Fruit fly (Drosophila melanogaster): ENCODE measurements around the gene trp.
A peak's percentile ranks its signal among the peaks of the same experiment; 100 is the strongest.

trp gene

dm6 chr3R:29891183-29891582 lies 28.9 kb downstream of the trp start (continued):
- TF ChIP-seq CG15514 (GFP tag; optimal IDR thresholded peaks at IDR 0.05) (peak; percentile 42), shn (GFP tag; optimal IDR thresholded peaks at IDR 0.05) (peak; percentile 2), eyg (GFP tag; optimal IDR thresholded peaks at IDR 0.05) (peak; percentile 1), C15 (GFP tag; IDR thresholded peaks at IDR 0.05) (peak; percentile 15; the same call in 1 of the 3 replicates), Adf1 (GFP tag; IDR thresholded peaks at IDR 0.05) (no peak), Hey (tag; optimal IDR thresholded peaks at IDR 0.05) (peak; percentile 25), ara (GFP tag; IDR thresholded peaks at IDR 0.05) (no peak), tap (tag; optimal IDR thresholded peaks at IDR 0.05) (no peak), CG2875 (GFP tag; optimal IDR thresholded peaks at IDR 0.05) (peak; percentile 17), CG10543 (GFP tag; optimal IDR thresholded peaks at IDR 0.05) (peak; percentile 6), inv (GFP tag; IDR thresholded peaks at IDR 0.05; ENCODE audit: partially characterized antibody) (no peak), CG14014 (GFP tag; IDR thresholded peaks at IDR 0.05) (peak; percentile 48; the same call in 1 of the 2 replicates), sisA (GFP tag; IDR thresholded peaks at IDR 0.05) (no peak), grn (GFP tag; optimal IDR thresholded peaks at IDR 0.05) (peak; percentile 15)

- TF ChIP-seq CG9727 (GFP tag; optimal IDR thresholded peaks at IDR 0.05) = no peak
- 0 out of 3 replicates have a peak, but pooled peaks have one; percentile 10 for TF ChIP-seq CG34224 (GFP tag; IDR thresholded peaks at IDR 0.05; ENCODE audit: partially characterized antibody)
- TF ChIP-seq CG10321 (GFP tag; IDR thresholded peaks at IDR 0.05) = no peak
- TF ChIP-seq Usf (GFP tag; optimal IDR thresholded peaks at IDR 0.05) = no peak
- no peak for TF ChIP-seq CG32772 (GFP tag; IDR thresholded peaks at IDR 0.05)
- peak; percentile 92; the same call in 3 of the 4 replicates for TF ChIP-seq chinmo (GFP tag; IDR thresholded peaks at IDR 0.05; ENCODE audit: partially characterized antibody)
- no peak for TF ChIP-seq CG17829 (tag; optimal IDR thresholded peaks at IDR 0.05)
- no peak for TF ChIP-seq CG5245 (GFP tag; optimal IDR thresholded peaks at IDR 0.05)
- TF ChIP-seq Side (GFP tag; optimal IDR thresholded peaks at IDR 0.05) = no peak
- no peak for TF ChIP-seq CG12071 (GFP tag; optimal IDR thresholded peaks at IDR 0.05)
Measured at dm6 chr3R:29880306-29880705, 39.8 kb downstream of the trp start.

dm6 chr3R:29876733-29877193 lies 43.3 kb downstream of the trp start, which contains the start of gene CG31038:
TSS of gene CG31038 (plus strand) at chr3R:29877059.
- no peak for TF ChIP-seq da (GFP tag; optimal IDR thresholded peaks at IDR 0.05)
- TF ChIP-seq CG13624 (GFP tag; optimal IDR thresholded peaks at IDR 0.05) = no peak
- TF ChIP-seq B-H2 (GFP tag; optimal IDR thresholded peaks at IDR 0.05) = no peak
- no peak; the same call in 2 of the 3 replicates for TF ChIP-seq B-H1 (GFP tag; IDR thresholded peaks at IDR 0.05)
- no peak for TF ChIP-seq unpg (GFP tag; optimal IDR thresholded peaks at IDR 0.05)
- 0 out of 2 replicates have a peak, but pooled peaks have one; percentile 17 for TF ChIP-seq stc (GFP tag; IDR thresholded peaks at IDR 0.05)
- no peak for TF ChIP-seq Dip3 (GFP tag; optimal IDR thresholded peaks at IDR 0.05)
- peak; percentile 29; the same call in 1 of the 3 replicates for TF ChIP-seq otp (GFP tag; IDR thresholded peaks at IDR 0.05)
- no peak for TF ChIP-seq ftz-f1 (GFP tag; optimal IDR thresholded peaks at IDR 0.05)
- no peak for TF ChIP-seq bigmax (GFP tag; optimal IDR thresholded peaks at IDR 0.05)
- TF ChIP-seq run (tag; optimal IDR thresholded peaks at IDR 0.05) = no peak
- TF ChIP-seq wek (GFP tag; optimal IDR thresholded peaks at IDR 0.05) = peak; percentile 39
- no peak for TF ChIP-seq CG8478 (optimal IDR thresholded peaks at IDR 0.05)
- TF ChIP-seq CG30403 (GFP tag; optimal IDR thresholded peaks at IDR 0.05) = peak; percentile 7
- no peak for TF ChIP-seq caup (GFP tag; optimal IDR thresholded peaks at IDR 0.05; ENCODE audit: severe bottlenecking)
- no peak for TF ChIP-seq CG1602 (GFP tag; optimal IDR thresholded peaks at IDR 0.05)
- TF ChIP-seq Six4 (GFP tag; optimal IDR thresholded peaks at IDR 0.05) = no peak
- no peak for TF ChIP-seq CG14710 (tag; optimal IDR thresholded peaks at IDR 0.05)
- no peak for TF ChIP-seq CG4404 (GFP tag; IDR thresholded peaks at IDR 0.05)
- TF ChIP-seq H15 (GFP tag; IDR thresholded peaks at IDR 0.05) = no peak
- peak; percentile 34 for TF ChIP-seq CG10543 (GFP tag; optimal IDR thresholded peaks at IDR 0.05)
- no peak for TF ChIP-seq Doc2 (GFP tag; IDR thresholded peaks at IDR 0.05)
- peak; percentile 57; the same call in 1 of the 2 replicates for TF ChIP-seq vvl (GFP tag; IDR thresholded peaks at IDR 0.05)
- peak; percentile 76 for TF ChIP-seq sens (GFP tag)
- TF ChIP-seq CG15269 (tag; optimal IDR thresholded peaks at IDR 0.05) = peak; percentile 3
- no peak for TF ChIP-seq crp (GFP tag; optimal IDR thresholded peaks at IDR 0.05)
- TF ChIP-seq wor (GFP tag; IDR thresholded peaks at IDR 0.05) = no peak
